Worm (Caenorhabditis elegans) whole organism, L3 larva: ENCODE measurements around the gene H04D03.4.

Experiments
- elt-3 ChIP-seq, 3 experiments: fragments of 150-350 bp in 1 of 3; sonication (generic microtip) in 2 of 3; optimal IDR thresholded peaks; 2 replicates in 2 of 3; 4 replicates in 1 of 3; lab custom pipeline; 2014 to 2017; ENCODE audit warnings: missing biosample characterization in 3 of 3, missing genetic modification characterization in 3 of 3
- fos-1 ChIP-seq: fragments of 150-350 bp; optimal IDR thresholded peaks from 2 replicates; lab custom pipeline; 2014; ENCODE audit warnings: missing biosample characterization, missing genetic modification characterization
- nhr-12 ChIP-seq: fragments of 150-350 bp; optimal IDR thresholded peaks from 2 replicates; lab custom pipeline; 2014; ENCODE audit warnings: missing biosample characterization, missing genetic modification characterization
- nhr-28 ChIP-seq: fragments of 150-350 bp; optimal IDR thresholded peaks from 2 replicates; lab custom pipeline; 2014; ENCODE audit warnings: missing biosample characterization, missing genetic modification characterization
- nhr-76 ChIP-seq: fragments of 150-350 bp; sonication (generic microtip); optimal IDR thresholded peaks from 5 replicates; lab custom pipeline; 2014; ENCODE audit warnings: missing biosample characterization, missing genetic modification characterization
- pha-4 ChIP-seq: fragments of 150-350 bp; optimal IDR thresholded peaks from 2 replicates; lab custom pipeline; 2014; ENCODE audit warnings: missing biosample characterization, missing genetic modification reagents, missing genetic modification characterization
- pqm-1 ChIP-seq: fragments of 150-350 bp; optimal IDR thresholded peaks from 2 replicates; lab custom pipeline; 2017; ENCODE audit warnings: missing biosample characterization, missing genetic modification characterization, inconsistent platforms
- sea-2 ChIP-seq: fragments of 150-350 bp; sonication (generic microtip); optimal IDR thresholded peaks from 4 replicates; lab custom pipeline; 2014; ENCODE audit warnings: missing biosample characterization, missing genetic modification reagents, missing genetic modification characterization
- snpc-4 ChIP-seq: fragments of 150-350 bp; optimal IDR thresholded peaks from 2 replicates; lab custom pipeline; 2014; ENCODE audit warnings: missing biosample characterization, missing genetic modification characterization
- tbx-2 ChIP-seq: sonication (generic microtip); optimal IDR thresholded peaks from 2 replicates; lab custom pipeline; 2016; ENCODE audit warnings: mild to moderate bottlenecking, missing genetic modification characterization, missing compliant biosample characterization
- unc-39 ChIP-seq: sonication (generic microtip); optimal IDR thresholded peaks from 4 replicates; lab custom pipeline; 2017; ENCODE audit warnings: missing biosample characterization, missing genetic modification characterization
- ztf-11 ChIP-seq: fragments of 150-350 bp; optimal IDR thresholded peaks from 2 replicates; lab custom pipeline; 2014; ENCODE audit warnings: missing biosample characterization, missing genetic modification characterization

DNA sequence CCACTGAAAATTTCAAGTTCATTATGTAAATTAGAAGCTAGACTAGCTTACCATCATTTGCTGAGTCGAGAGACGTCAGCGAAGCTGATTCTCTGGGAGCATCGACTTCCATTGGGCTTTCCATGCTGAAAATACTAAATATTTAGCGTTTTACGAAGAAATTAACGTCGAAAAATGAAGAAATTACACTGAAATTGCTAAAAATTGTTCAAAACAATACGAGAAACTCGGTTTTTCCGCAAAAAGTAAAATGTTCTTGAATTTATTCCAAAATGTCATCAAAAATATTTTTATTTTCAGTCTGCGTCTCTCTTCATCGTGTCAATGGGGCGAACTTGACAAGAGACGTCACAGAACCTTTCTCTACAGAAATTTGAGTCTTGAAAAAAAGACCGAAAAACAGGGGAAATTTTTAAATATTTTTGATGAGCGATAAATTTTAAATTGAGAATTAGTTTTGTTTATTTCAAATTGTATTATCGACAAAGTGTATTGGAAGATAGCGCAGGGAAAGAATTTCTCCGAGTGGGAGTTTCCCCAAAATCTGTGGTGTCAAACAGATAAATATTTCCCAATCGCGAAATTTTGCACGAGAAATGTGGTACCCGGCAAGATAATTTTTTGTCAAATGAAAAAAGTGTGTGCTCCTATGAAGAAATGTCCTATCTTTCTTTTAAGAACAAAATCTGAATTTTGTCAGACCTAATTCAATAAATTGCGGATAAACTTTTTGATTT lies 9.7 kb upstream of the H04D03.4 start, which contains the start of gene ecps-1:
- TF ChIP-seq unc-39 (tag; lab: Kevin White, UChicago) (no peak), tbx-2 (tag; lab: Kevin White, UChicago) (no peak), pha-4 (tag; lab: Kevin White, UChicago) (peak; percentile 97), elt-3 (tag; optimal IDR thresholded peaks at IDR 0.05; lab: Kevin White, UChicago) (no peak), sea-2 (no peak), fos-1 (tag; lab: Kevin White, UChicago) (no peak), nhr-28 (tag; lab: Kevin White, UChicago) (no peak), pqm-1 (peak; percentile 57), nhr-76 (tag; lab: Kevin White, UChicago) (no peak), snpc-4 (peak; percentile 68), ztf-11 (no peak), nhr-12 (no peak)
